Worm (Caenorhabditis elegans): ENCODE results near the gene Y62H9A.7.

Gene Y62H9A.7

ce11 chrX:11899031-11899430 lies 13.6 kb upstream of the Y62H9A.7 start:
- TF ChIP-seq flh-1 (GFP tag; optimal IDR thresholded peaks at IDR 0.05), result no peak
- no peak for TF ChIP-seq sptf-1 (tag; optimal IDR thresholded peaks at IDR 0.05)
- TF ChIP-seq mep-1 (tag; optimal IDR thresholded peaks at IDR 0.05), result peak; percentile 15
- no peak for TF ChIP-seq nhr-76 (tag; optimal IDR thresholded peaks at IDR 0.05)
- no peak for TF ChIP-seq lin-32 (GFP tag; optimal IDR thresholded peaks at IDR 0.05)
- TF ChIP-seq ces-1 (GFP tag; optimal IDR thresholded peaks at IDR 0.05), result peak; percentile 27
- TF ChIP-seq ceh-43 (GFP tag; optimal IDR thresholded peaks at IDR 0.05), result no peak

ce11 chrX:11898040-11898439 lies 12.6 kb upstream of the Y62H9A.7 start, which contains the start of gene Y62H9A.9:
Y62H9A.9 (minus strand) TSS chrX:11898140.
- no peak for TF ChIP-seq unc-39 (tag; optimal IDR thresholded peaks at IDR 0.05)
- no peak for TF ChIP-seq zip-8 (tag; optimal IDR thresholded peaks at IDR 0.05)
- TF ChIP-seq lsy-2 (tag; optimal IDR thresholded peaks at IDR 0.05), result no peak
- no peak for TF ChIP-seq snpc-4 (tag; optimal IDR thresholded peaks at IDR 0.05)
- TF ChIP-seq nhr-12 (tag; optimal IDR thresholded peaks at IDR 0.05), result no peak
- no peak for TF ChIP-seq elt-1 (tag; optimal IDR thresholded peaks at IDR 0.05; ENCODE audit: borderline replicate concordance, insufficient read depth)
- no peak for TF ChIP-seq elt-3 (tag; optimal IDR thresholded peaks at IDR 0.05)
- no peak for TF ChIP-seq bed-3 (GFP tag; optimal IDR thresholded peaks at IDR 0.05)
- TF ChIP-seq nhr-76 (tag; optimal IDR thresholded peaks at IDR 0.05), result no peak
- no peak for TF ChIP-seq tbx-8 (GFP tag; optimal IDR thresholded peaks at IDR 0.05)
- no peak for TF ChIP-seq nhr-2 (tag; optimal IDR thresholded peaks at IDR 0.05)
- no peak for TF ChIP-seq lin-32 (GFP tag; optimal IDR thresholded peaks at IDR 0.05)
- TF ChIP-seq mls-2 (tag; optimal IDR thresholded peaks at IDR 0.05), result no peak
- TF ChIP-seq M03D4.4 (tag; optimal IDR thresholded peaks at IDR 0.05), result no peak
- no peak for TF ChIP-seq ceh-43 (GFP tag; optimal IDR thresholded peaks at IDR 0.05)
- no peak for TF ChIP-seq unc-120 (tag; optimal IDR thresholded peaks at IDR 0.05; ENCODE audit: poor library complexity, severe bottlenecking)
- no peak for TF ChIP-seq blmp-1 (tag; optimal IDR thresholded peaks at IDR 0.05)
- no peak for TF ChIP-seq ceh-83 (GFP tag; optimal IDR thresholded peaks at IDR 0.05)

- no peak for TF ChIP-seq M03D4.4 (tag; optimal IDR thresholded peaks at IDR 0.05)
- TF ChIP-seq ceh-83 (GFP tag; optimal IDR thresholded peaks at IDR 0.05), result no peak
- TF ChIP-seq mep-1 (tag; optimal IDR thresholded peaks at IDR 0.05), result no peak
- TF ChIP-seq nhr-237 (tag; optimal IDR thresholded peaks at IDR 0.05), result no peak
- no peak for TF ChIP-seq ztf-11 (tag; optimal IDR thresholded peaks at IDR 0.05)
- TF ChIP-seq ces-1 (GFP tag; optimal IDR thresholded peaks at IDR 0.05), result no peak
- no peak for TF ChIP-seq nhr-2 (tag; optimal IDR thresholded peaks at IDR 0.05)
- no peak for TF ChIP-seq drap-1 (GFP tag; optimal IDR thresholded peaks at IDR 0.05)
- no peak for TF ChIP-seq bed-3 (GFP tag; optimal IDR thresholded peaks at IDR 0.05)
- TF ChIP-seq ham-2 (GFP tag; optimal IDR thresholded peaks at IDR 0.05), result no peak
- TF ChIP-seq ceh-43 (GFP tag; optimal IDR thresholded peaks at IDR 0.05), result no peak
Measured at ce11 chrX:11896708-11897107, 11.2 kb upstream of the Y62H9A.7 start.

ce11 chrX:11892328-11892727 lies 6.9 kb upstream of the Y62H9A.7 start, which contains the start of gene Y62H9A.8:
Y62H9A.8 (minus strand) TSS chrX:11892428.
- TF ChIP-seq lin-32 (GFP tag; optimal IDR thresholded peaks at IDR 0.05), result no peak
- TF ChIP-seq lin-13 (tag; optimal IDR thresholded peaks at IDR 0.05), result no peak
- no peak for TF ChIP-seq mab-5 (tag; optimal IDR thresholded peaks at IDR 0.05)
- no peak for TF ChIP-seq flh-1 (GFP tag; optimal IDR thresholded peaks at IDR 0.05)
- no peak for TF ChIP-seq ces-1 (GFP tag; optimal IDR thresholded peaks at IDR 0.05)
- no peak for TF ChIP-seq ham-2 (GFP tag; optimal IDR thresholded peaks at IDR 0.05)
- no peak for TF ChIP-seq M03D4.4 (tag; optimal IDR thresholded peaks at IDR 0.05)
- no peak for TF ChIP-seq elt-3 (tag; optimal IDR thresholded peaks at IDR 0.05)

- no peak for TF ChIP-seq lin-32 (GFP tag; optimal IDR thresholded peaks at IDR 0.05)
- no peak for TF ChIP-seq drap-1 (GFP tag; optimal IDR thresholded peaks at IDR 0.05)
- no peak for TF ChIP-seq unc-39 (tag; optimal IDR thresholded peaks at IDR 0.05)
- TF ChIP-seq lin-13 (tag; optimal IDR thresholded peaks at IDR 0.05), result no peak
- no peak for TF ChIP-seq sem-2 (GFP tag; optimal IDR thresholded peaks at IDR 0.05)
- TF ChIP-seq pha-4 (tag; optimal IDR thresholded peaks at IDR 0.05), result no peak
- TF ChIP-seq nhr-2 (tag; optimal IDR thresholded peaks at IDR 0.05), result no peak
- no peak for TF ChIP-seq unc-120 (tag; optimal IDR thresholded peaks at IDR 0.05; ENCODE audit: poor library complexity, severe bottlenecking)
- TF ChIP-seq mls-2 (tag; optimal IDR thresholded peaks at IDR 0.05), result no peak
- no peak for TF ChIP-seq ceh-39 (tag; optimal IDR thresholded peaks at IDR 0.05)
- no peak for TF ChIP-seq blmp-1 (tag; optimal IDR thresholded peaks at IDR 0.05)
- no peak for TF ChIP-seq unc-62 (GFP tag; optimal IDR thresholded peaks at IDR 0.05)
- TF ChIP-seq bed-3 (GFP tag; optimal IDR thresholded peaks at IDR 0.05), result no peak
- no peak for TF ChIP-seq sptf-1 (tag; optimal IDR thresholded peaks at IDR 0.05)
- TF ChIP-seq nhr-12 (tag; optimal IDR thresholded peaks at IDR 0.05), result no peak
- TF ChIP-seq nhr-28 (tag; optimal IDR thresholded peaks at IDR 0.05), result no peak
- TF ChIP-seq ham-2 (GFP tag; optimal IDR thresholded peaks at IDR 0.05), result no peak
- no peak for TF ChIP-seq elt-3 (tag; optimal IDR thresholded peaks at IDR 0.05)
- no peak for TF ChIP-seq cnd-1 (tag; optimal IDR thresholded peaks at IDR 0.05)
Measured at ce11 chrX:11882800-11883199, 2.7 kb downstream of the Y62H9A.7 start, which contains the start of the genes Y62H9A.5 and ule-5. Y62H9A.5 (minus strand) TSS chrX:11882900. ule-5 (plus strand) TSS chrX:11883127.

Measured in whole organism, mixed stage, embryonic.